Worm (Caenorhabditis elegans) whole organism, L4/young adult: ENCODE results near the gene pgp-1.

Source experiments
- W03F9.2 ChIP-seq: fragments of 150-350 bp; optimal IDR thresholded peaks from 2 replicates; lab custom pipeline; 2014; ENCODE audit warnings: missing biosample characterization, missing genetic modification characterization
- dao-5 ChIP-seq: sonication (generic microtip); optimal IDR thresholded peaks from 2 replicates; lab custom pipeline; 2016; ENCODE audit warnings: missing genotype, missing genetic modification characterization, moderate library complexity, missing compliant biosample characterization
- him-1 ChIP-seq: sonication (generic microtip); optimal IDR thresholded peaks from 2 replicates; lab custom pipeline; 2016; ENCODE audit warnings: missing genotype, missing genetic modification reagents, missing genetic modification characterization, missing compliant biosample characterization

DNA sequence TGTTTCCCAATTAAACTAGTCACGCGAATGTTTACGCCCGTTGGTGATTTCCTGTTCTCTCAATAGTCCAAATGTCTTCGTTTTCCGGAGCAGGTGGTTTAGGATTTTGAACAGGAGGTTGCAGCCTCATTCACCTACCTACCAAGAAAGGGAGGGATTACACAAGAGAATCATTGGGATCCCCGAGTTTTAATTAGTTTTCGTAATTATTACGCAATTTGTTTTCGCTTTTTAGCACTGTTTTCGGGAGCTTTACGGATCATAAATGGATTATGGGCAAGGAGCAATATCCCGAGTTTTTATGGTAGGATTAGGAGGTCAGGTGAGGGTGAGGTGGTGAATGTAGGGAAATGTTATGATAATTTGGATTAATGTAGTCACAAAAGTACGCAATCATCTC lies 53.1 kb downstream of the pgp-1 start:
- TF ChIP-seq dao-5 (tag; lab: Kevin White, UChicago): no peak
- no peak for TF ChIP-seq him-1 (tag; lab: Kevin White, UChicago)
- no peak for TF ChIP-seq W03F9.2
